Fruit fly (Drosophila melanogaster) S2 (cell line): Measurements from ENCODE around the gene org-1.

Source experiments
- CG8478 ChIP-seq: fragments of >200 bp; optimal IDR thresholded peaks from 2 replicates; lab custom pipeline; 2018
- CTCF ChIP-seq, 2 experiments: fragments of >200 bp; optimal IDR thresholded peaks; 2 replicates each; lab custom pipeline; 2018

Gene org-1

DNA sequence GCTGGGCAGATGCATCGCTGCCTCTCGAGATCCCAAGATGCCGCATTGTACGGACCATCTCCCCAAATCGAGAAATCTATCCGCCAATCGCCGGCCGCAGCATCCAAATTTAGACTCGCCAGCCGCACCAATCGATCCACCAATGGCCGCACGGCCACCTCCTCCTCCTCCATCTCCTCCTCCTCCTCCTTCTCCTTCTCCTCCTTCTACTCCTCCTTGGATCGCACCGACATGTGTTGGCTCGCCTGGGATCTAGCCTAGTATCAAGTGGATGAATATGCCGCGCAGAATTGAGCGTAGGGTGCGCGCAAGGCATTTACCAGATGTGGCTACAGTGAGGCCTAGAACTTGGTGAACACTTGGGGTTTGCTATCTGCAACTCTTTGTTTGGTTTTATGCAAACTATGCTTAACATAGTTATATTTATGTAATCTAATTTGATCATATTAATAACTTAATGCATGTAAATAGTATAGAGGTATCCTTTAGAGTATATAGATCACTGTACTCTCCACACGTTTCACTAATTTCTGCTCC is at the start of gene org-1:
Gene org-1, minus strand, starts transcription at position 51 of the 537 bp plus-strand sequence.
- no peak for TF ChIP-seq CTCF (optimal IDR thresholded peaks at IDR 0.05; lab: Kevin White, UChicago)
- TF ChIP-seq CG8478, result no peak

DNA sequence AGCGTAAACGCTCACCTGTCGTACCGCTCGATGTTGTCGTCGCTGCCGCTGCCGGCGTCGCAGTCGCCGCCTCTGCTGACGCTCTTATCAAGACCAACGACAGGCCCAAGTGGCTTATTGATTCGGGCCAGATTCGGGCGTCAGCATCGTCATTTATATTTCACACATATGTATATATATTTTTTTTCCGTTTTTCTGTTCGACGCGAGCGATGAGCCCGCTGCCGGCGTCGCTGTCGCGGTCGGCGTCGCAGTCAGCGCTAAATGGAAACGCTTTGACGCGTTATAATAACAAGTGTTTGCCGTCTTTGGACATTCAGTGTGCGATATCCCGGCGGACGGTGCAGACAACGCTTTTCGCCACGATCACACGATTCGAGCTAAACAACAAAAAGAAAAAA is 47.2 kb upstream of the org-1 start:
- no peak for TF ChIP-seq CTCF (optimal IDR thresholded peaks at IDR 0.05; lab: Kevin White, UChicago)
- TF ChIP-seq CG8478, result no peak

DNA sequence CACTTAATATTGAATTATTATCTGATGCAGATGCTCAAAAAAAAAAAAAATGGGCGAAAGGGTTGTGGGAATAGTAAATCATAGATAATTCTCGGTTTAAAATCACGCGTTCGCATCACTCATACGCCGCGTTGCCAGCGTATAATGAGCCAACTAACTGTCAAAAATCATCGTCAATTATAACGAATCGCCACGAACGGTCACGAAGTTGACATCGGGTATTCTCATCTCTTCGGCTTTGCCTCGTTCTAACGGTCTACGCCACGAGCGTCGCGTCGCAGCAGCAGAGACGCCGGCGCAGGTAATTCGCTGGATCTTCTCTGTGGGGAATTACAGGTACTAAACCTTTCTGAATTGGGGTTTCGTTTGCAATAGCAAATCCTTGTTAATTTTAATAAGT is 46.5 kb upstream of the org-1 start:
- TF ChIP-seq CTCF (optimal IDR thresholded peaks at IDR 0.05; lab: Kevin White, UChicago) (no peak), CG8478 (no peak)

- TF ChIP-seq CG8478, result no peak
- no peak for TF ChIP-seq CTCF (optimal IDR thresholded peaks at IDR 0.05; lab: Kevin White, UChicago)
These were observed 44.3 kb upstream of the org-1 start for dm6 chrX:8499151-8499550.

DNA sequence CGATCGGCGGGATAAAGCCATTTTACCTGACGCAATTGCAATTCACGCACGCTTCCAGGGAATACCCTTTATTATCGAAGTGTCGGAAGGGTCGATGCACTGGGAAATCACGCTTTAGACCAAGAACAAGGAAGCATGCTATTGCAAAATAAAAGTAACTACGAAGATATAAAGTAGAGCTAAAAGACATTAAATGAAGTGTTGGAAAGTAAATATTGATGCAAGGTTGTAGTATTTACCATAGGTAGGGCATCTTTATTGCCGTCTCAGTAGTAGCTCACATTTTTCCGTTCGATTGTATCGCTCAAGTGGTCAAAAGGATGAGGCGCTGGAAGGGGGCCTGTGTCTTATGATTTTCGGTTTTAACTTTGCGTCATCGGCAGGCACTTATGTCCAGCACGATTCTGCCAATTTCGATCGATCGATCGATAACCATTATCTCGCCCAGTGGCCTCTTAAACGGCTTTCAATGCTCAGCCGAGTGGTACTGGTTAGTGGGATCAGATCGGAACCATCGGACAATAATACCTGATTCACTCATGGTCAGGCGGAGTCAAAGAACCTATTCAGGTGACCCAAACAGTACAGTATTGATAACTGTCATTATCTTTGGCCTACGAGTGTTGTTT is 42.8 kb upstream of the org-1 start:
- TF ChIP-seq CTCF (optimal IDR thresholded peaks at IDR 0.05; lab: Kevin White, UChicago) (no peak), CG8478 (no peak)

dm6 chrX:8496362-8496761 is 41.5 kb upstream of the org-1 start:
- TF ChIP-seq CG8478 (no peak), CTCF (optimal IDR thresholded peaks at IDR 0.05; lab: Kevin White, UChicago) (no peak)

DNA sequence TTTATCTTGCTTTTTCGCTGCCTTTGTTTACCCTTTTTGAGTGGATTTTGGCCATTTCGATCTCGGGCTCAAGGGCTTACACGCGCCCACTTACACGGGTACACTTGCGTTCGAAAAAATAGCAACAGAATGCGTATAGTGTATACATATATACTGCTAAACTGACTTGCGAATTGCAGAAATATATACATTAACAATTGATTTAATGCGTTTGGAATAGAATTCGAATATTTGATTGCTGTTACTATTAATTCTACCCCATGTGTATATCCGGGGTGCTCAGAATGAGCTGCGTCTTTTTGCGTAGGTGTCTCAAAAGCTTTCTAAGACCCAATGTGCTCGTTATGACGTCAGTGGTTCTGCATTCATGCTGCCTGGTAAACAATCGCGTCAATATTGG is 38.6 kb upstream of the org-1 start:
- TF ChIP-seq CG8478, result no peak
- no peak for TF ChIP-seq CTCF (optimal IDR thresholded peaks at IDR 0.05; lab: Kevin White, UChicago)

DNA sequence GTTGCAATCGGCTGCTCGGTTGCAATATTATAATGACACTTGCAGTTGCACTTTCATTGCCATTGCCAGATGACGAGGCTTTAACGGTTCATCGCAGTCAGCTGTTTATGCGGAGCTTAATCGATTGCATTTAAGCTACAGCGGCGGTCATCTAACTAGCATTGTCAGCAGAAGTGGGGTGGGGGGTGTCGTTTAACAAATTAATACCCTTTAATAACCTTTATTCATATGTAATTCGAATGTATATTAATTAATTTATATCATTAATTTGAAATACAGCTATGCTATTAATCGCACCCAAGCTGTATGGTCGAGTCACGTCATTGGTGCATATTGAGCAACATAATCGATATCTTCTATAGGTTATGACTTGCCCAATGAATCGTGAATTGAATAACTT is 38.0 kb upstream of the org-1 start:
- TF ChIP-seq CG8478, result no peak
- TF ChIP-seq CTCF (optimal IDR thresholded peaks at IDR 0.05; lab: Kevin White, UChicago), result no peak

DNA sequence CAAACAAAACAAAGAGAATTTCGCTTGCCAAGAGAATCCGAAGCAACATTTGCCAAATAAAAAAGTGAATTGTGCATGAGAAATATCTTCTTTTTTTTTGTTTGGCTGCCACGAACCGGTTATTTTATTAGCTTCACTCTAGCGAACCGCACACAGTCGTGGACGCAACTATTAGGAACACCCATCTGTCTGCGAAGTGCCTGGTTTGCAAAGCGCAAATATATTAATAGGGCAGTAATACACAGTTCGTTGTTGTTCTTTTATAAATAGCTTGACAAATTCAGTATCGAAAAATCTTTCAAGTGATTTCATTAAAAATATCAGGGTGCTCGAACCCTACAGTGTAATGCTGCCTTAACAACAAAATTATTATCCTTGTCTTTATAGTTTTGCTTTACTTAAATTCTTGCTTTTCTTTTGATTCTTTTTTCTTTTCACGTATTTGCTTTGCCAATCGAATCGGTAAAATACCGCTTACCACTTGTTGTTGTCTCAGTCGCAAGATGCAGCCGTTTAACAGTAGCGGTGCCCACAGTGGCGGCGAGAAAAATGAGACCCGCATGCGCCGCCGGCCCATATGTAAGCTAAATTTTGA is 36.7 kb upstream of the org-1 start:
- TF ChIP-seq CTCF (optimal IDR thresholded peaks at IDR 0.05; lab: Kevin White, UChicago), result no peak
- TF ChIP-seq CG8478, result no peak

DNA sequence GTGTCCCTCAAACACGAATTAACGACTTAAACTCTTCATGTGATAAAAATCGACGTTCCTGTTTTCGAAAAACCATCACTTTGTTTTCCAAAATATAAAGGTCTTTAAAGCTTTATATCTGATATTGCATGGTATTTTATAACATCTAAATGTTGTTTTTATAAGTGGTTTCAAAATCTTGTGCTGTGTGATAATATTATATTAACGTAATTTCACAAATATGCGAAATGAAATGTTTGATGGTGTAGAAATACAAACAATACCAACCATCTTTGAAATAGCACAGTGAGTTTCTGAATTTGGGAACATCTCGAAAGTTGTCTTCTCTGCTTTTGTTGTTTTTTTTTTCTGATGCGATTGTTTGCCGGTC is 36.1 kb upstream of the org-1 start:
- TF ChIP-seq CTCF (optimal IDR thresholded peaks at IDR 0.05; lab: Kevin White, UChicago) (no peak), CG8478 (no peak)

dm6 chrX:8490291-8490975 is 35.6 kb upstream of the org-1 start:
- TF ChIP-seq CTCF (optimal IDR thresholded peaks at IDR 0.05; lab: Kevin White, UChicago) (no peak), CG8478 (no peak)

dm6 chrX:8489485-8489970 is 34.7 kb upstream of the org-1 start, which contains the start of gene otu:
TSS of gene otu (minus strand) at chrX:8489535.
- TF ChIP-seq CG8478 (no peak), CTCF (optimal IDR thresholded peaks at IDR 0.05; lab: Kevin White, UChicago) (no peak)

- TF ChIP-seq CG8478, result no peak
These were observed 34.2 kb upstream of the org-1 start, which contains the start of gene CG33181 for dm6 chrX:8489048-8489447. TSS of gene CG33181 (plus strand) at chrX:8489348.

DNA sequence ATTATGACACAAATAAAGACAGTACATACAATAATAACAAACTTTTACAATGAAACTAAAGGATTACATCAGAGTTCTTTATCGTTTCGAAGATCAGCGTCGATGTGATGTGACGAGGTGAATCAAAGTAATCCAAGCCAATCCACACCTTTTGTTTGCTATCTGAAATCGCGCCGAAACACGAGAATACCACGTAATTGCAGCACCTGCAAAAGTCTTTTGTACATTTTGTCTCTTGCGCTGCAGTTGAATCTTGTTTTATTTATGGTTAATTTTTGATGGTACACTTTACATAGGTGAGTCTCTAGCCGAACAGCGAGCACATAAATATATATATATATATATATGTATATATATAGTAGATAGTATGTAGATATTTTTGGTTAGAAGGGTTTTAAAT is 29.9 kb upstream of the org-1 start:
- TF ChIP-seq CTCF (optimal IDR thresholded peaks at IDR 0.05; lab: Kevin White, UChicago), result no peak
- no peak for TF ChIP-seq CG8478

dm6 chrX:8483671-8484070 is 28.8 kb upstream of the org-1 start, which contains the start of gene CG33223:
TSS of gene CG33223 (minus strand) at chrX:8483885.
- no peak for TF ChIP-seq CG8478
- TF ChIP-seq CTCF (optimal IDR thresholded peaks at IDR 0.05; lab: Kevin White, UChicago), result no peak

DNA sequence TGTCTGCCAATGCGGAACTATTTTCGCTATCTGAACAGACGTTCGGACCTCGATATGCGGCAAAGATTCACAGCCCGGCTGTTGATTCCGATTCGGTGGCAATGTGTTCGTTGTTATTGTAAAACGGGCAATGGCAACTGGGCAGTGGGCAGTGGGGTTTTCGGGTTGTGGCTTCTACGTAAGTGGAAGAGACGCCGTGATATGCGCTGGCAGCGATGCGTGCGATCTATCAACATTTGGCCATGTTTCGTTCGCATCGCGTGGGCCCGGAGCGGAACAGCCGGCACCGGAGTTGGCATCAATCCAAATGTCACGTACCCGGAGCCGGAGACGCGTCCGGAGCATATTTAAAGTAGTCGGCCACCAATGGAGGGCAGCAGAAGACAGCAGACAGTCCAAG is 26.6 kb upstream of the org-1 start, which contains the start of gene Cp38:
Gene Cp38, plus strand, starts transcription at position 376 of the 400 bp plus-strand sequence.
- TF ChIP-seq CG8478, result no peak
